Fruit fly (Drosophila melanogaster) whole organism, prepupa: ENCODE results near the gene CG33509.

Experiments
- Blimp-1 ChIP-seq: fragments of 200-800 bp; sonication (Bioruptor generic); optimal IDR thresholded peaks from 3 replicates; lab custom pipeline; 2017; ENCODE audit warnings: missing biosample characterization, missing genetic modification characterization, mild to moderate bottlenecking, moderate library complexity, missing genetic modification reagents
- CG10631 ChIP-seq: fragments of 200-800 bp; sonication (Bioruptor generic); optimal IDR thresholded peaks from 2 replicates; lab custom pipeline; 2016; ENCODE audit warnings: missing biosample characterization, missing genetic modification characterization
- CG10669 ChIP-seq: fragments of 200-800 bp; sonication (Bioruptor generic); optimal IDR thresholded peaks from 3 replicates; lab custom pipeline; 2018; ENCODE audit warnings: missing biosample characterization, mild to moderate bottlenecking, missing genetic modification characterization, moderate library complexity
- CG11294 ChIP-seq: fragments of 200-800 bp; sonication (Bioruptor generic); IDR thresholded peaks from 2 replicates; pipeline ENCODE4 v1.3.6; 2022; ENCODE audit warnings: missing biosample characterization, missing genetic modification characterization
- CG11762 ChIP-seq: fragments of 200-800 bp; sonication (Bioruptor generic); optimal IDR thresholded peaks from 3 replicates; lab custom pipeline; 2016; ENCODE audit warnings: missing biosample characterization, missing genetic modification characterization; ENCODE audit not compliant: insufficient read depth
- CG15336 ChIP-seq: fragments of 200-800 bp; sonication (Bioruptor generic); IDR thresholded peaks from 2 replicates; pipeline ENCODE4 v1.3.6; 2022; ENCODE audit warnings: missing biosample characterization, missing genetic modification characterization
- CG16779 ChIP-seq: fragments of 200-800 bp; sonication (Bioruptor generic); optimal IDR thresholded peaks from 3 replicates; lab custom pipeline; 2017; ENCODE audit warnings: missing biosample characterization, mild to moderate bottlenecking, missing genetic modification characterization
- CG34406 ChIP-seq: fragments of 200-800 bp; sonication (Bioruptor generic); optimal IDR thresholded peaks from 3 replicates; lab custom pipeline; 2016; ENCODE audit warnings: missing biosample characterization, missing genetic modification characterization
- CG6792 ChIP-seq: fragments of 200-800 bp; sonication (Bioruptor generic); optimal IDR thresholded peaks from 3 replicates; lab custom pipeline; 2016; ENCODE audit warnings: missing biosample characterization, missing genetic modification characterization
- CG6808 ChIP-seq: fragments of 200-800 bp; sonication (Bioruptor generic); optimal IDR thresholded peaks from 3 replicates; lab custom pipeline; 2017; ENCODE audit warnings: missing biosample characterization, missing genetic modification characterization, mild to moderate bottlenecking, moderate library complexity, missing genetic modification reagents
- CG6854 ChIP-seq: fragments of 200-800 bp; sonication (Bioruptor generic); optimal IDR thresholded peaks from 2 replicates; lab custom pipeline; 2017; ENCODE audit warnings: missing biosample characterization, mild to moderate bottlenecking, missing genetic modification characterization
- CG8119 ChIP-seq: fragments of 200-800 bp; sonication (Bioruptor generic); IDR thresholded peaks from 3 replicates; pipeline ENCODE4 v1.3.6; 2022; ENCODE audit warnings: missing biosample characterization, missing genetic modification characterization
- CG8319 ChIP-seq: fragments of 200-800 bp; sonication (Bioruptor generic); optimal IDR thresholded peaks from 3 replicates; lab custom pipeline; 2016; ENCODE audit warnings: missing biosample characterization, missing genetic modification characterization
- Eip75B ChIP-seq: fragments of 200-800 bp; sonication (Bioruptor generic); optimal IDR thresholded peaks from 3 replicates; lab custom pipeline; 2016; ENCODE audit warnings: missing biosample characterization, missing genetic modification characterization
- Eip93F ChIP-seq: fragments of 200-800 bp; sonication (Bioruptor generic); optimal IDR thresholded peaks from 2 replicates; lab custom pipeline; 2016; ENCODE audit warnings: missing biosample characterization, mild to moderate bottlenecking, missing genetic modification characterization
- Ets21C ChIP-seq: fragments of 200-800 bp; sonication (Bioruptor generic); optimal IDR thresholded peaks from 3 replicates; lab custom pipeline; 2016; ENCODE audit warnings: missing biosample characterization, missing genetic modification characterization
- Ets96B ChIP-seq: fragments of 200-800 bp; optimal IDR thresholded peaks from 2 replicates; lab custom pipeline; 2019; ENCODE audit warnings: missing biosample characterization, mild to moderate bottlenecking, missing genetic modification characterization, moderate library complexity
- Hr38 ChIP-seq: sonication (Bioruptor generic); optimal IDR thresholded peaks from 2 replicates; lab custom pipeline; 2016; ENCODE audit warnings: missing biosample characterization, missing genetic modification characterization
- Hr39 ChIP-seq: fragments of 200-800 bp; sonication (Bioruptor generic); optimal IDR thresholded peaks from 2 replicates; lab custom pipeline; 2016; ENCODE audit warnings: missing biosample characterization, missing genetic modification characterization
- Hr4 ChIP-seq: fragments of 200-800 bp; sonication (Bioruptor generic); optimal IDR thresholded peaks from 3 replicates; lab custom pipeline; 2016; ENCODE audit warnings: missing biosample characterization, missing genetic modification characterization
- Lpt ChIP-seq: fragments of 200-800 bp; sonication (Bioruptor generic); optimal IDR thresholded peaks from 3 replicates; lab custom pipeline; 2016; ENCODE audit warnings: missing biosample characterization, missing genetic modification characterization
- Smox ChIP-seq: fragments of 200-800 bp; sonication (Bioruptor generic); optimal IDR thresholded peaks from 3 replicates; lab custom pipeline; 2016; ENCODE audit warnings: missing biosample characterization, missing genetic modification characterization
- Sox102F ChIP-seq: fragments of 200-800 bp; sonication (Bioruptor generic); optimal IDR thresholded peaks from 2 replicates; lab custom pipeline; 2016; ENCODE audit warnings: missing biosample characterization, mild to moderate bottlenecking, missing genetic modification characterization
- Sox15 ChIP-seq: fragments of 200-800 bp; sonication (Bioruptor generic); optimal IDR thresholded peaks from 3 replicates; lab custom pipeline; 2016; ENCODE audit warnings: missing biosample characterization, missing genetic modification characterization
- achi ChIP-seq: fragments of 200-800 bp; sonication (Bioruptor generic); optimal IDR thresholded peaks from 3 replicates; lab custom pipeline; 2016; ENCODE audit warnings: missing biosample characterization, missing genetic modification characterization
- acj6 ChIP-seq: fragments of 200-800 bp; sonication (Bioruptor generic); optimal IDR thresholded peaks from 3 replicates; lab custom pipeline; 2016; ENCODE audit warnings: missing biosample characterization, missing genetic modification characterization
- cyc ChIP-seq: fragments of 200-800 bp; sonication (Bioruptor generic); optimal IDR thresholded peaks from 3 replicates; lab custom pipeline; 2016; ENCODE audit warnings: missing biosample characterization, missing genetic modification characterization
- dac ChIP-seq: fragments of 200-800 bp; sonication (Bioruptor generic); optimal IDR thresholded peaks from 2 replicates; lab custom pipeline; 2017; ENCODE audit warnings: missing biosample characterization, mild to moderate bottlenecking, missing genetic modification characterization
- dsx ChIP-seq: fragments of 200-800 bp; optimal IDR thresholded peaks from 3 replicates; lab custom pipeline; 2019; ENCODE audit warnings: missing biosample characterization, mild to moderate bottlenecking, missing genetic modification characterization, moderate library complexity; ENCODE audit not compliant: poor library complexity, severe bottlenecking
- eg ChIP-seq: fragments of 200-800 bp; sonication (Bioruptor generic); IDR thresholded peaks from 3 replicates; pipeline ENCODE4 v1.3.6; 2022; ENCODE audit warnings: missing biosample characterization, missing genetic modification characterization
- fkh ChIP-seq: fragments of 200-800 bp; sonication (Bioruptor generic); optimal IDR thresholded peaks from 3 replicates; lab custom pipeline; 2017; ENCODE audit warnings: missing biosample characterization, mild to moderate bottlenecking, missing genetic modification characterization, moderate library complexity
- lz ChIP-seq: fragments of 200-800 bp; sonication (Bioruptor generic); optimal IDR thresholded peaks from 3 replicates; lab custom pipeline; 2016; ENCODE audit warnings: missing biosample characterization, missing genetic modification characterization
- net ChIP-seq: fragments of 200-800 bp; sonication (Bioruptor generic); optimal IDR thresholded peaks from 3 replicates; lab custom pipeline; 2016; ENCODE audit warnings: missing biosample characterization, missing genetic modification characterization
- pdm3 ChIP-seq: fragments of 200-800 bp; sonication (Bioruptor generic); optimal IDR thresholded peaks from 3 replicates; lab custom pipeline; 2016; ENCODE audit warnings: missing biosample characterization, missing genetic modification characterization
- salr ChIP-seq, 2 experiments: fragments of 200-800 bp; sonication (Bioruptor generic); optimal IDR thresholded peaks; 3 replicates each; lab custom pipeline; 2016 to 2018; ENCODE audit warnings: missing biosample characterization in 2 of 2, missing genetic modification characterization in 2 of 2, mild to moderate bottlenecking in 1 of 2
- spab ChIP-seq: fragments of 200-800 bp; sonication (Bioruptor generic); optimal IDR thresholded peaks from 2 replicates; lab custom pipeline; 2017; ENCODE audit warnings: missing biosample characterization, mild to moderate bottlenecking, missing genetic modification characterization, missing genetic modification reagents
- ss ChIP-seq, 2 experiments: fragments of 200-800 bp; sonication (Bioruptor generic); optimal IDR thresholded peaks; 2 replicates in 1 of 2; 3 replicates in 1 of 2; lab custom pipeline; 2017 to 2018; ENCODE audit warnings: mild to moderate bottlenecking in 2 of 2, missing biosample characterization in 2 of 2, missing genetic modification characterization in 2 of 2, moderate library complexity in 1 of 2
- topi ChIP-seq: fragments of 200-800 bp; sonication (Bioruptor generic); optimal IDR thresholded peaks from 3 replicates; lab custom pipeline; 2016; ENCODE audit warnings: missing biosample characterization, missing genetic modification characterization

The CG33509 gene

dm6 chr2L:21065889-21066288 lies 20.4 kb downstream of the CG33509 start (continued):
- TF ChIP-seq spab (GFP tag; lab: Kevin White, UChicago) = no peak
- TF ChIP-seq CG11762 = no peak
- TF ChIP-seq lz (GFP tag; lab: Kevin White, UChicago) = no peak
- TF ChIP-seq pdm3 = peak; percentile 16
- no peak for TF ChIP-seq Hr38 (GFP tag; lab: Kevin White, UChicago)
- TF ChIP-seq Smox (GFP tag; lab: Kevin White, UChicago) = no peak
- no peak for TF ChIP-seq achi (GFP tag; lab: Kevin White, UChicago)
- no peak for TF ChIP-seq CG6808 (GFP tag; lab: Kevin White, UChicago)
- no peak for TF ChIP-seq CG8319 (GFP tag; lab: Kevin White, UChicago)
- no peak for TF ChIP-seq CG10669 (GFP tag; lab: Kevin White, UChicago)
- no peak for TF ChIP-seq Eip75B
- no peak for TF ChIP-seq dsx (GFP tag; lab: Kevin White, UChicago)
- no peak for TF ChIP-seq CG34406 (GFP tag; lab: Kevin White, UChicago)
- TF ChIP-seq CG10631 (GFP tag; lab: Kevin White, UChicago) = no peak
- TF ChIP-seq CG6854 (GFP tag; lab: Kevin White, UChicago) = no peak
- TF ChIP-seq fkh (GFP tag; lab: Kevin White, UChicago) = no peak
- peak; percentile 28; the same call in 1 of the 2 replicates for TF ChIP-seq CG15336 (GFP tag; lab: Robert Waterston, UW)
- TF ChIP-seq Sox102F = no peak
- TF ChIP-seq cyc (GFP tag; lab: Kevin White, UChicago) = no peak
- TF ChIP-seq Sox15 (GFP tag; lab: Kevin White, UChicago) = no peak
- TF ChIP-seq Eip93F (GFP tag; lab: Kevin White, UChicago) = no peak
- no peak for TF ChIP-seq topi (GFP tag; lab: Kevin White, UChicago)
- TF ChIP-seq dac (GFP tag; lab: Kevin White, UChicago) = peak; percentile 3
- no peak for TF ChIP-seq salr (GFP tag; optimal IDR thresholded peaks at IDR 0.05; lab: Kevin White, UChicago)
- TF ChIP-seq eg (GFP tag; lab: Robert Waterston, UW) = peak; percentile 78
- no peak for TF ChIP-seq acj6 (GFP tag; lab: Kevin White, UChicago)
- no peak for TF ChIP-seq Ets96B (tag; lab: Kevin White, UChicago)
- TF ChIP-seq Hr39 (GFP tag; lab: Kevin White, UChicago) = no peak
- TF ChIP-seq Ets21C (GFP tag; lab: Kevin White, UChicago) = no peak
- TF ChIP-seq Blimp-1 (GFP tag; lab: Kevin White, UChicago) = no peak
- peak; percentile 19 for TF ChIP-seq Lpt (GFP tag; lab: Kevin White, UChicago)
- no peak for TF ChIP-seq net (GFP tag; lab: Kevin White, UChicago)
- peak; percentile 45; the same call in 1 of the 2 replicates for TF ChIP-seq CG11294

- TF ChIP-seq CG8119 (GFP tag; lab: Robert Waterston, UW) (no peak), fkh (GFP tag; lab: Kevin White, UChicago) (peak; percentile 33)
Observed at dm6 chr2L:21062611-21063010, 23.7 kb downstream of the CG33509 start.

dm6 chr2L:21061591-21061990 lies 24.7 kb downstream of the CG33509 start:
- TF ChIP-seq Eip93F (GFP tag; lab: Kevin White, UChicago) (no peak), Eip75B (no peak), ss (GFP tag; optimal IDR thresholded peaks at IDR 0.05; lab: Kevin White, UChicago) (peak in 1 of 2 experiments; percentile 63), pdm3 (no peak), Blimp-1 (GFP tag; lab: Kevin White, UChicago) (no peak), CG8119 (GFP tag; lab: Robert Waterston, UW) (no peak), Smox (GFP tag; lab: Kevin White, UChicago) (no peak), dsx (GFP tag; lab: Kevin White, UChicago) (peak; percentile 67), salr (GFP tag; optimal IDR thresholded peaks at IDR 0.05; lab: Kevin White, UChicago) (peak in 1 of 2 experiments; percentile 53), CG16779 (tag; lab: Kevin White, UChicago) (no peak), acj6 (GFP tag; lab: Kevin White, UChicago) (no peak), Hr4 (GFP tag; lab: Kevin White, UChicago) (no peak), CG6792 (no peak)
